Fruit fly (Drosophila melanogaster) S2 (cell line): ENCODE results near the gene RluA-1.

Source experiments
- CG8478 ChIP-seq: fragments of >200 bp; optimal IDR thresholded peaks from 2 replicates; lab custom pipeline; 2018
- CTCF ChIP-seq, 2 experiments: fragments of >200 bp; optimal IDR thresholded peaks; 2 replicates each; lab custom pipeline; 2018

DNA sequence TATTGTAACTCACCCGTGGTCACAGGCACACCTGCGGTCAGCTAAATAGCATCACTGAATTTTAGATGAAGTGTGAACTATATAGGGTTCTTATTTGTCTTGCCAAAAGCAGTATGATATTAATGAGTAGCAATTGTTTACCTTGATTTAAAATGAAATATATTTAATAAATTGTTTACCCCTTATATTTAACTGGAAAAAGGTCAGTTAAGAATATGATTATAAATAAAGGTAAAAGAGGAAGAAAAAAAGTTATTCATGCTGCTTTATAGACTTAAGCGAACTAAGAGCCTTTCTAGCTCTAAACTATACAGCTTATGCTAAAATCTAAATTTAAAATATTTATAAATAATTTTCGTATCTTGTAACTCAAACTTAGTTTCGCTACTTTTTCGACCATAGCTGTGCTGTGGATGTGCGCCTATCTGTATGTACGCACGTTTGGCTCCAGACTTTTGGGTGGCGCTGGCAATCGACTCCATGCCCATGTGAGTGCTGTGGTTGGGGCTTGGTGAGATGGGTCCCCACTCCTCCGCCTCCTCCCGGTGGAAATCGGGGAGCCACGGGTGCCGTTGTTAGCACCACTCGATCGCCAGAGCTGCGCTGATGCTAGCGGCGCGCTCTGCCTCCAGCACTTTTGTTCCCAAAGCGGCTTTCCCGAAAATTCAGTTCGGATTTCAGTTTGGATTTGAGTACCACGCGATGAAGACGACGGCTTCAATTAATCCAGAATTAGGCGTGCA, 31.9 kb downstream of the RluA-1 start, which contains the start of gene loh:
- TF ChIP-seq CG8478 (lab: Kevin White, UChicago) (no peak), CTCF (optimal IDR thresholded peaks at IDR 0.05; lab: Kevin White, UChicago) (no peak)
